Worm (Caenorhabditis elegans) whole organism, L4 larva: ENCODE measurements around the gene spin-3.

Experiments used
- D1046.2 ChIP-seq: fragments of 200-800 bp; sonication (Bioruptor generic); IDR thresholded peaks from 2 replicates; pipeline ENCODE4 v1.3.6; 2022; ENCODE audit warnings: missing genetic modification characterization, missing compliant biosample characterization
- F49E8.2 ChIP-seq: sonication (generic microtip); optimal IDR thresholded peaks from 2 replicates; lab custom pipeline; 2016; ENCODE audit warnings: missing compliant biosample characterization, mild to moderate bottlenecking, missing genetic modification characterization, borderline replicate concordance
- T26A8.4 ChIP-seq: fragments of 200-800 bp; sonication (Bioruptor generic); IDR thresholded peaks from 2 replicates; pipeline ENCODE4 v1.3.6; 2022; ENCODE audit warnings: missing genetic modification characterization, missing compliant biosample characterization
- Y5F2A.4 ChIP-seq: fragments of 200-800 bp; sonication (Bioruptor generic); optimal IDR thresholded peaks from 2 replicates; lab custom pipeline; 2018; ENCODE audit warnings: mild to moderate bottlenecking, missing genetic modification characterization, missing compliant biosample characterization
- aha-1 ChIP-seq: fragments of 150-350 bp; peaks from one replicate; lab custom pipeline; 2014; ENCODE audit warnings: missing biosample characterization, missing genetic modification characterization
- ama-1 ChIP-seq: fragments of 150-350 bp; optimal IDR thresholded peaks from 2 replicates; lab custom pipeline; 2014; ENCODE audit warnings: inconsistent platforms, mixed read lengths
- arid-1 ChIP-seq: fragments of 200-800 bp; sonication (Bioruptor generic); conservative IDR thresholded peaks from 2 replicates; pipeline ENCODE4 v1.3.6; 2022; ENCODE audit warnings: missing genetic modification reagents, missing genetic modification characterization, missing compliant biosample characterization
- ceh-32 ChIP-seq: sonication (generic microtip); optimal IDR thresholded peaks from 2 replicates; lab custom pipeline; 2016; ENCODE audit warnings: mild to moderate bottlenecking, missing genetic modification characterization, missing compliant biosample characterization; ENCODE audit not compliant: poor library complexity
- ceh-44 ChIP-seq: fragments of 200-800 bp; sonication (Bioruptor generic); IDR thresholded peaks from 2 replicates; pipeline ENCODE4 v1.3.6; 2022; ENCODE audit warnings: missing genetic modification reagents, missing genetic modification characterization, missing compliant biosample characterization
- cey-2 ChIP-seq: sonication (generic microtip); optimal IDR thresholded peaks from 3 replicates; lab custom pipeline; 2017; ENCODE audit warnings: missing genetic modification characterization, mild to moderate bottlenecking, missing compliant biosample characterization, antibody characterized with exemption, borderline replicate concordance; ENCODE audit not compliant: insufficient read depth
- daf-12 ChIP-seq: fragments of 150-350 bp; optimal IDR thresholded peaks from 2 replicates; lab custom pipeline; 2014; ENCODE audit warnings: missing biosample characterization, missing genetic modification reagents, missing genetic modification characterization
- daf-16 ChIP-seq, 3 experiments: sonication (generic microtip); optimal IDR thresholded peaks; 2 replicates each; lab custom pipeline; 2016 to 2017; ENCODE audit warnings: missing genetic modification characterization in 3 of 3, missing genetic modification reagents in 3 of 3, mild to moderate bottlenecking in 2 of 3, missing compliant biosample characterization in 2 of 3, missing biosample characterization in 1 of 3, moderate library complexity in 1 of 3
- dmd-6 ChIP-seq: fragments of 200-800 bp; sonication (Bioruptor generic); IDR thresholded peaks from 2 replicates; pipeline ENCODE4 v1.3.6; 2022; ENCODE audit warnings: missing genetic modification reagents, missing genetic modification characterization, missing compliant biosample characterization
- dmd-8 ChIP-seq: fragments of 200-800 bp; sonication (Bioruptor generic); IDR thresholded peaks from 2 replicates; pipeline ENCODE4 v1.3.6; 2022; ENCODE audit warnings: missing genetic modification characterization, missing compliant biosample characterization
- dpl-1 ChIP-seq: fragments of 150-350 bp; optimal IDR thresholded peaks from 2 replicates; lab custom pipeline; 2014; ENCODE audit warnings: missing biosample characterization, missing genetic modification reagents, missing genetic modification characterization
- duxl-1 ChIP-seq: sonication (generic microtip); optimal IDR thresholded peaks from 2 replicates; lab custom pipeline; 2016; ENCODE audit warnings: mild to moderate bottlenecking, missing genetic modification characterization, moderate library complexity, missing compliant biosample characterization; ENCODE audit not compliant: poor library complexity
- dve-1 ChIP-seq: sonication (generic microtip); optimal IDR thresholded peaks from 2 replicates; lab custom pipeline; 2017; ENCODE audit warnings: antibody characterized with exemption, mild to moderate bottlenecking, missing genetic modification characterization, missing compliant biosample characterization; ENCODE audit not compliant: insufficient read depth
- egl-43 ChIP-seq: fragments of 200-800 bp; sonication (Bioruptor generic); IDR thresholded peaks from 2 replicates; pipeline ENCODE4 v1.3.6; 2022; ENCODE audit warnings: missing genetic modification reagents, missing genetic modification characterization, missing compliant biosample characterization
- gei-8 ChIP-seq: fragments of 200-800 bp; sonication (Bioruptor generic); optimal IDR thresholded peaks from 2 replicates; lab custom pipeline; 2018; ENCODE audit warnings: mild to moderate bottlenecking, missing genetic modification characterization, missing compliant biosample characterization
- hlh-11 ChIP-seq: fragments of 200-800 bp; sonication (Bioruptor generic); optimal IDR thresholded peaks from 2 replicates; lab custom pipeline; 2018; ENCODE audit warnings: mild to moderate bottlenecking, missing genetic modification characterization, missing compliant biosample characterization
- hlh-30 ChIP-seq: sonication (generic microtip); optimal IDR thresholded peaks from 2 replicates; lab custom pipeline; 2017; ENCODE audit warnings: antibody characterized with exemption, mild to moderate bottlenecking, missing genetic modification characterization, missing compliant biosample characterization; ENCODE audit not compliant: insufficient read depth
- hmg-1.1 ChIP-seq: fragments of 200-800 bp; sonication (Bioruptor generic); IDR thresholded peaks from 2 replicates; pipeline ENCODE4 v1.3.6; 2022; ENCODE audit warnings: missing genetic modification reagents, missing genetic modification characterization, missing compliant biosample characterization
- jun-1 ChIP-seq: fragments of 150-350 bp; optimal IDR thresholded peaks from 2 replicates; lab custom pipeline; 2014; ENCODE audit warnings: missing biosample characterization, missing genetic modification reagents, missing genetic modification characterization
- lin-1 ChIP-seq: fragments of 200-800 bp; sonication (Bioruptor generic); IDR thresholded peaks from 2 replicates; pipeline ENCODE4 v1.3.6; 2022; ENCODE audit warnings: missing genetic modification reagents, missing genetic modification characterization, missing compliant biosample characterization
- lin-15B ChIP-seq: fragments of 150-350 bp; sonication (generic microtip); optimal IDR thresholded peaks from 3 replicates; lab custom pipeline; 2014; ENCODE audit warnings: missing biosample characterization, missing genetic modification characterization
- lin-39 ChIP-seq: fragments of 150-350 bp; optimal IDR thresholded peaks from 2 replicates; lab custom pipeline; 2014; ENCODE audit warnings: missing biosample characterization, missing genetic modification reagents, missing genetic modification characterization
- lsy-2 ChIP-seq, 2 experiments: fragments of 150-350 bp in 1 of 2; sonication (generic microtip) in 1 of 2; optimal IDR thresholded peaks; 2 replicates each; lab custom pipeline; 2014 to 2017; ENCODE audit warnings: missing biosample characterization in 2 of 2, missing genetic modification characterization in 2 of 2
- madf-9 ChIP-seq: fragments of 200-800 bp; sonication (Bioruptor generic); conservative IDR thresholded peaks from 2 replicates; pipeline ENCODE4 v1.3.6; 2022; ENCODE audit warnings: missing genetic modification reagents, missing genetic modification characterization, missing compliant biosample characterization
- mdl-1 ChIP-seq, 2 experiments: fragments of 150-350 bp in 1 of 2; sonication (generic microtip) in 1 of 2; optimal IDR thresholded peaks; 2 replicates each; lab custom pipeline; 2014 to 2017; ENCODE audit warnings: missing biosample characterization in 2 of 2, missing genetic modification characterization in 2 of 2
- mep-1 ChIP-seq: fragments of 150-350 bp; sonication (generic microtip); optimal IDR thresholded peaks from 3 replicates; lab custom pipeline; 2014; ENCODE audit warnings: missing biosample characterization, missing genetic modification characterization
- mes-2 ChIP-seq: sonication (generic microtip); optimal IDR thresholded peaks from 2 replicates; lab custom pipeline; 2016; ENCODE audit warnings: missing genotype, mild to moderate bottlenecking, missing genetic modification characterization, missing compliant biosample characterization; ENCODE audit not compliant: poor library complexity, severe bottlenecking
- mxl-3 ChIP-seq: fragments of 200-800 bp; sonication (Bioruptor generic); optimal IDR thresholded peaks from 2 replicates; lab custom pipeline; 2018; ENCODE audit warnings: mild to moderate bottlenecking, missing genetic modification characterization, missing compliant biosample characterization
- nhr-10 ChIP-seq: fragments of 150-350 bp; optimal IDR thresholded peaks from 2 replicates; lab custom pipeline; 2014; ENCODE audit warnings: missing biosample characterization, missing genetic modification characterization
- nhr-11 ChIP-seq: fragments of 150-350 bp; optimal IDR thresholded peaks from 2 replicates; lab custom pipeline; 2014; ENCODE audit warnings: missing biosample characterization, missing genetic modification characterization
- nhr-25 ChIP-seq: sonication (generic microtip); optimal IDR thresholded peaks from 2 replicates; lab custom pipeline; 2017; ENCODE audit warnings: missing genetic modification characterization, mild to moderate bottlenecking, missing compliant biosample characterization, antibody characterized with exemption, moderate library complexity, borderline replicate concordance; ENCODE audit not compliant: insufficient read depth
- nhr-28 ChIP-seq: fragments of 150-350 bp; optimal IDR thresholded peaks from 2 replicates; lab custom pipeline; 2014; ENCODE audit warnings: missing biosample characterization, missing genetic modification characterization
- nhr-48 ChIP-seq: sonication (generic microtip); optimal IDR thresholded peaks from 2 replicates; lab custom pipeline; 2016; ENCODE audit warnings: mild to moderate bottlenecking, missing genetic modification characterization, missing compliant biosample characterization
- nhr-6 ChIP-seq: fragments of 150-350 bp; optimal IDR thresholded peaks from 2 replicates; lab custom pipeline; 2014; ENCODE audit warnings: missing biosample characterization, missing genetic modification characterization
- nhr-76 ChIP-seq: fragments of 150-350 bp; optimal IDR thresholded peaks from 2 replicates; lab custom pipeline; 2014; ENCODE audit warnings: missing biosample characterization, missing genetic modification characterization
- pqm-1 ChIP-seq: sonication (generic microtip); optimal IDR thresholded peaks from 2 replicates; lab custom pipeline; 2017; ENCODE audit warnings: missing biosample characterization, missing genetic modification characterization
- spr-3 ChIP-seq: fragments of 200-800 bp; sonication (Bioruptor generic); optimal IDR thresholded peaks from 2 replicates; lab custom pipeline; 2018; ENCODE audit warnings: mild to moderate bottlenecking, missing genetic modification characterization, missing compliant biosample characterization
- tag-97 ChIP-seq: fragments of 200-800 bp; sonication (Bioruptor generic); IDR thresholded peaks from 2 replicates; pipeline ENCODE4 v1.3.6; 2022; ENCODE audit warnings: missing genetic modification characterization, missing compliant biosample characterization
- unc-62 ChIP-seq, 3 experiments: fragments of 150-350 bp in 1 of 3; sonication (generic microtip); optimal IDR thresholded peaks in 2 of 3; peaks in 1 of 3; 1 replicate in 1 of 3; 2 replicates in 2 of 3; lab custom pipeline; 2014 to 2017; ENCODE audit warnings: missing biosample characterization in 3 of 3, missing genetic modification characterization in 3 of 3, missing genetic modification reagents in 3 of 3, missing genotype in 1 of 3
- zag-1 ChIP-seq: fragments of 150-350 bp; optimal IDR thresholded peaks from 2 replicates; lab custom pipeline; 2014; ENCODE audit warnings: missing biosample characterization, missing genetic modification characterization

spin-3 gene

DNA sequence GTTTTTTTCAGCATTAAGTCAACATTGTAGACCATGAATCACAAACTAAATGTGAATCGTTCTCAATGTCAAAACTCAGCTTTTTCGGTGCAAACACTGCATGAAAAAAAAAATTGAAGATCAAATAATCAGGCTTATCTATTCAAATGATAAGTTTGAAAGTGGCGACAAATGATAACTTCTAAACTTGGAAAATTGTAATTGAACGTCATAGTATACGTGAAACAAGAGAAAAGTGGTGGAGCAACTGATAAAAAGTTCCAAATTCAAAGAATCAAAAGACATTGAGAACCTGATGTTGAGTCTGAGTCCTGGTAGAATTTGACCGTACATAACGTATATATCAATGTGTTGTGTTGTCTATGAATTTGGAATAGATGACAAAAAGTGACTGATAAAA lies 33.1 kb downstream of the spin-3 start:
- TF ChIP-seq pqm-1 = peak; percentile 87
- no peak for TF ChIP-seq nhr-10 (tag; lab: Kevin White, UChicago)
- TF ChIP-seq hlh-11 (tag; lab: Kevin White, UChicago) = peak; percentile 11
- TF ChIP-seq dve-1 (tag; lab: Kevin White, UChicago) = peak; percentile 44
- peak; percentile 26; the same call in 1 of the 2 replicates for TF ChIP-seq lin-1
- no peak for TF ChIP-seq daf-16 (GFP tag; optimal IDR thresholded peaks at IDR 0.05; lab: Kevin White, UChicago)
- peak; percentile 46 for TF ChIP-seq daf-16 (tag; optimal IDR thresholded peaks at IDR 0.05; lab: Kevin White, UChicago)
- no peak for TF ChIP-seq nhr-25 (tag; lab: Kevin White, UChicago)
- TF ChIP-seq dmd-6 (GFP tag; lab: Robert Waterston, UW) = peak; percentile 77
- TF ChIP-seq egl-43 (GFP tag; lab: Robert Waterston, UW) = no peak
- TF ChIP-seq unc-62 (GFP tag; optimal IDR thresholded peaks at IDR 0.05 in 1 of 2; lab: Kevin White, UChicago) = peak in 1 of 2 experiments; percentile 40
- no peak for TF ChIP-seq unc-62 (tag; optimal IDR thresholded peaks at IDR 0.05; lab: Kevin White, UChicago)
- TF ChIP-seq nhr-48 (tag; lab: Kevin White, UChicago) = peak; percentile 11

DNA sequence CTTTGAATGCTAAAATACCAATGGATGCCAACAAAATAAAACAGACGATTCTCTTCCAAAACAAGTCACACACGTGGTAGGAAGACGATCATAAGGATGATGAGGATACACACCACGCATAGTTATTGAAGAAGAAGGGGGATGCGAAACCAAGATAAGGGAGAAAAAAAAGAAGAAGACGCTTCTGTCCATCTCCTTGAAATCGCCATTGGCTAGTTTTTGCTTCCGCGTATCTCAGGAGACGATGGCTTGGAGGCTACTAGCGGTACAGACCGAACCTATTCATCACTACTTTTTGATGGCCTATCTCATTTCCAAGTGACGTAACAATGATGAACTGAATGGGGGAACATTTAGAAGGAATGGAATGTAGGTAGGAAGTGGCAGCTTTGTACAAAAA lies 34.3 kb downstream of the spin-3 start:
- TF ChIP-seq mep-1 (tag; lab: Kevin White, UChicago) (no peak), gei-8 (no peak), F49E8.2 (tag; lab: Kevin White, UChicago) (no peak), daf-16 (GFP tag; optimal IDR thresholded peaks at IDR 0.05; lab: Kevin White, UChicago) (no peak), daf-16 (tag; optimal IDR thresholded peaks at IDR 0.05; lab: Kevin White, UChicago) (no peak), pqm-1 (no peak), dmd-6 (GFP tag; lab: Robert Waterston, UW) (peak; percentile 22), ceh-44 (GFP tag; lab: Robert Waterston, UW) (no peak), D1046.2 (no peak), lsy-2 (tag; optimal IDR thresholded peaks at IDR 0.05; lab: Kevin White, UChicago) (peak in 1 of 2 experiments; percentile 14), mdl-1 (tag; optimal IDR thresholded peaks at IDR 0.05; lab: Kevin White, UChicago) (peak in 1 of 2 experiments; percentile 77), hmg-1.1 (GFP tag; lab: Robert Waterston, UW) (0 out of 2 replicates have a peak, but pooled peaks have one; percentile 28), unc-62 (GFP tag; optimal IDR thresholded peaks at IDR 0.05 in 1 of 2; lab: Kevin White, UChicago) (peak in 1 of 2 experiments; percentile 92), unc-62 (tag; optimal IDR thresholded peaks at IDR 0.05; lab: Kevin White, UChicago) (no peak), dve-1 (tag; lab: Kevin White, UChicago) (peak; percentile 14), ama-1 (lab: Kevin White, UChicago) (no peak), hlh-30 (tag; lab: Kevin White, UChicago) (peak; percentile 82), lin-39 (tag; lab: Kevin White, UChicago) (no peak), mes-2 (tag; lab: Kevin White, UChicago) (peak; percentile 3), nhr-28 (tag; lab: Kevin White, UChicago) (peak; percentile 56), nhr-48 (tag; lab: Kevin White, UChicago) (peak; percentile 10), daf-12 (no peak), aha-1 (tag; lab: Kevin White, UChicago) (peak; percentile 67), arid-1 (GFP tag; lab: Robert Waterston, UW) (no peak), mxl-3 (GFP tag; lab: Kevin White, UChicago) (peak; percentile 83), spr-3 (GFP tag; lab: Kevin White, UChicago) (no peak), hlh-11 (tag; lab: Kevin White, UChicago) (peak; percentile 73)

DNA sequence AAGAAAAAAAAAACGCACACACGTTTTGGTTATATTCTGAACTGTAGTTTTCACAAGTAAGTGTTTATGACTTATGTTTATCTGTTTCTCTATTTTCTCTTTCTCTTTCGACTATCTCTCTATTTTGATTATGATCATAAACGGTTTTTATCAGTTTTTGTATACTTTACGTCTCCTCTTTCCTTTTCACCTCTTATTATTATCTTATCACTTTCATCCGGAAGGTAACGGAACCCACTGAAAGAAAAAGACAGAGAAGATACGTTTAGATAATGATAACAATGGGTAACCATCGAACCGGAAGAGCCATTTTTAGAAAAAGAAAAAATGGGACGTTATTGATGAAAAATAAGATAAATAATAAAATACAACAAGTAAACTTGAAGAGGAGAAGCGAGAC lies 35.6 kb downstream of the spin-3 start:
- TF ChIP-seq duxl-1 (tag; lab: Kevin White, UChicago) (no peak), T26A8.4 (GFP tag; lab: Robert Waterston, UW) (no peak), hlh-30 (tag; lab: Kevin White, UChicago) (peak; percentile 5), D1046.2 (no peak), cey-2 (tag; lab: Kevin White, UChicago) (peak; percentile 66), jun-1 (tag; lab: Kevin White, UChicago) (peak; percentile 35), nhr-76 (tag; lab: Kevin White, UChicago) (no peak), dmd-8 (GFP tag; lab: Robert Waterston, UW) (no peak), zag-1 (tag; lab: Kevin White, UChicago) (no peak), egl-43 (GFP tag; lab: Robert Waterston, UW) (no peak), tag-97 (GFP tag; lab: Robert Waterston, UW) (no peak), nhr-6 (tag; lab: Kevin White, UChicago) (no peak), gei-8 (no peak), ceh-32 (tag; lab: Kevin White, UChicago) (no peak), Y5F2A.4 (no peak), nhr-11 (tag; lab: Kevin White, UChicago) (no peak), dve-1 (tag; lab: Kevin White, UChicago) (peak; percentile 97), madf-9 (GFP tag; lab: Robert Waterston, UW) (no peak), lin-15B (tag; lab: Kevin White, UChicago) (no peak), dpl-1 (no peak)
